Worm (Caenorhabditis elegans) whole organism, L3 larva: ENCODE data around the gene C11H1.7.
A peak's percentile ranks its signal among the peaks of the same experiment; 100 is the strongest.

Source experiments
- ceh-16 ChIP-seq: sonication (generic microtip); optimal IDR thresholded peaks from 2 replicates; lab custom pipeline; 2017; ENCODE audit warnings: missing biosample characterization, missing genetic modification characterization
- ceh-9 ChIP-seq: sonication (generic microtip); optimal IDR thresholded peaks from 2 replicates; lab custom pipeline; 2018; ENCODE audit warnings: missing biosample characterization, missing genetic modification characterization
- daf-12 ChIP-seq: fragments of 150-350 bp; optimal IDR thresholded peaks from 2 replicates; lab custom pipeline; 2014; ENCODE audit warnings: missing biosample characterization, missing genetic modification reagents, missing genetic modification characterization
- elt-1 ChIP-seq: fragments of 150-350 bp; optimal IDR thresholded peaks from 2 replicates; lab custom pipeline; 2014; ENCODE audit warnings: missing biosample characterization, missing genetic modification characterization
- mdl-1 ChIP-seq: fragments of 150-350 bp; optimal IDR thresholded peaks from 2 replicates; lab custom pipeline; 2014; ENCODE audit warnings: missing biosample characterization, missing genetic modification characterization
- mml-1 ChIP-seq: fragments of 150-350 bp; sonication (generic microtip); optimal IDR thresholded peaks from 3 replicates; lab custom pipeline; 2014; ENCODE audit warnings: missing biosample characterization, missing genetic modification characterization
- nhr-11 ChIP-seq: fragments of 150-350 bp; optimal IDR thresholded peaks from 2 replicates; lab custom pipeline; 2014; ENCODE audit warnings: missing biosample characterization, missing genetic modification characterization
- nhr-23 ChIP-seq: fragments of 150-350 bp; optimal IDR thresholded peaks from 2 replicates; lab custom pipeline; 2014; ENCODE audit warnings: missing biosample characterization, missing genetic modification reagents, missing genetic modification characterization
- nhr-237 ChIP-seq: fragments of 150-350 bp; optimal IDR thresholded peaks from 2 replicates; lab custom pipeline; 2014; ENCODE audit warnings: missing biosample characterization, missing genetic modification characterization
- nhr-25 ChIP-seq: sonication (generic microtip); optimal IDR thresholded peaks from 2 replicates; lab custom pipeline; 2017; ENCODE audit warnings: missing biosample characterization, missing genetic modification characterization
- nhr-28 ChIP-seq: fragments of 150-350 bp; optimal IDR thresholded peaks from 2 replicates; lab custom pipeline; 2014; ENCODE audit warnings: missing biosample characterization, missing genetic modification characterization
- pha-4 ChIP-seq: fragments of 150-350 bp; optimal IDR thresholded peaks from 2 replicates; lab custom pipeline; 2014; ENCODE audit warnings: missing biosample characterization, missing genetic modification reagents, missing genetic modification characterization
- skn-1 ChIP-seq: fragments of 150-350 bp; optimal IDR thresholded peaks from 2 replicates; lab custom pipeline; 2014; ENCODE audit warnings: missing biosample characterization, missing genetic modification characterization
- unc-62 ChIP-seq: fragments of 150-350 bp; sonication (generic microtip); optimal IDR thresholded peaks from 4 replicates; lab custom pipeline; 2014; ENCODE audit warnings: missing biosample characterization, missing genetic modification reagents, missing genetic modification characterization

ce11 chrX:14287888-14288287, 39.3 kb upstream of the C11H1.7 start:
- no peak for TF ChIP-seq nhr-23 (tag; lab: Kevin White, UChicago)
- TF ChIP-seq nhr-11 (tag; lab: Kevin White, UChicago) = peak; percentile 89
- TF ChIP-seq nhr-237 (tag; lab: Kevin White, UChicago) = no peak
- no peak for TF ChIP-seq skn-1 (tag; lab: Kevin White, UChicago)
- no peak for TF ChIP-seq ceh-9 (tag; lab: Kevin White, UChicago)
- TF ChIP-seq unc-62 = no peak
- TF ChIP-seq nhr-25 (tag; lab: Kevin White, UChicago) = no peak
- no peak for TF ChIP-seq ceh-16 (tag; lab: Kevin White, UChicago)
- no peak for TF ChIP-seq elt-1 (tag; lab: Kevin White, UChicago)
- TF ChIP-seq daf-12 (tag; lab: Kevin White, UChicago) = no peak
- TF ChIP-seq mdl-1 (tag; lab: Kevin White, UChicago) = no peak
- no peak for TF ChIP-seq mml-1 (tag; lab: Kevin White, UChicago)
- no peak for TF ChIP-seq pha-4 (tag; lab: Kevin White, UChicago)
- TF ChIP-seq nhr-28 (tag; lab: Kevin White, UChicago) = no peak
